Fruit fly (Drosophila melanogaster) Kc167 (cell line): ENCODE results near the gene DENR.

Experiments used
- Sin3A ChIP-seq: fragments of >200 bp; optimal IDR thresholded peaks from 2 replicates; lab custom pipeline; 2018; ENCODE audit warnings: missing external identifiers
- h ChIP-seq: fragments of >200 bp; optimal IDR thresholded peaks from 3 replicates; lab custom pipeline; 2018; ENCODE audit warnings: missing external identifiers
- ttk ChIP-seq: sonication (Bioruptor generic); optimal IDR thresholded peaks from 2 replicates; lab custom pipeline; 2017; ENCODE audit warnings: missing external identifiers

dm6 chrX:16871808-16872207 is 14.6 kb downstream of the DENR start:
- TF ChIP-seq h (lab: Kevin White, UChicago): no peak
- no peak for TF ChIP-seq Sin3A (lab: Kevin White, UChicago)
- TF ChIP-seq ttk: no peak
